Fruit fly (Drosophila melanogaster): ENCODE measurements around the gene tos.

tos gene

DNA sequence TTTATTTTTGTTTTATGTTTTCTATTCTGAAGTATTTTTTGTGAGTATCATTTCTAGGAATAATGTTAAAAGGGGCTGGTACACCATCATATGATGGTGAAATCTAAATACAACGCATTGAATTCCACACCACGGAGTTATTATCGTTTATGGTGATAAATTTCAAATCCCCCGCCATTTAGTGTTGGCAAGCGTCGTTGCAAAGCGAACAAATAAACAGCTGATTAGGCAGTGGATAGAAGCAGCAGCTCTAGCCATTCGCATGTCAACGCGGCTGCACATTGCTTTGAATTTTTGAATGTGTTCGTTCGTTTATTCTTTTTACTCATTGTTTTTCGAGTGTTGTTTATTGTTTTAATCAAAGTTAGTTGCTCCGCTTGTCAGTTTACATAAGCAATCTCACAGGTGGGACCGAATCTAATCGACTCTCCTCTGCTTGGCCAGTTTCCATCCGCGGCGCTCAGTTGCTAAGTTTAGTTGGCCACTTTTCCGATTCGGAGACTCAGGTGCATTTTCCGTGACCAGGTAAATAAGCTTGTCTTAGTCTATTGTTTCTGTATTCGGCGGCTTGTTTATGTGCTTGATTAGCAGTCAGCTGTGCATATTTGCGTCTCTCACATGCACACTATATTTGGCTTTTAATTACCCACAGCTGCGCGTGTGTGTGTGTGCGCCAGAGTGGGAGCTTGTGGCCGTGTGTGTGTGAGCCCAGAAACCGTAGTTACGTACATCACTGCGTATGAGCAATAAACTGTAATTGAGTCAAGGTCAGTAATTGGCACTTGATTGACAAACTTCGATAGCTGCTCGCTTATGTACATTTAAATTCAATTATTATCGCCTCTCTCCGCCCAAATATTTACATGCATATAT is 4.7 kb downstream of the tos start, which contains the start of the genes Mst36Fa and CG31751 (continued):
- TF ChIP-seq CG8388 (GFP tag; optimal IDR thresholded peaks at IDR 0.05) (peak; percentile 11), CG12236 (GFP tag; optimal IDR thresholded peaks at IDR 0.05) (peak; percentile 83), mam (GFP tag; optimal IDR thresholded peaks at IDR 0.05) (peak; percentile 58), ap (GFP tag; IDR thresholded peaks at IDR 0.05) (no peak), CG12219 (GFP tag; optimal IDR thresholded peaks at IDR 0.05) (peak; percentile 82), sisA (GFP tag; IDR thresholded peaks at IDR 0.05) (no peak; the same call in 1 of the 2 replicates), Fer1 (GFP tag; optimal IDR thresholded peaks at IDR 0.05) (peak; percentile 92), CG11247 (GFP tag; IDR thresholded peaks at IDR 0.05) (peak; percentile 74; the same call in 1 of the 2 replicates), jumu (GFP tag; optimal IDR thresholded peaks at IDR 0.05) (peak; percentile 55), YL-1 (GFP tag; optimal IDR thresholded peaks at IDR 0.05) (peak; percentile 82), mirr (GFP tag; optimal IDR thresholded peaks at IDR 0.05) (peak; percentile 94), CG9437 (GFP tag; optimal IDR thresholded peaks at IDR 0.05) (peak; percentile 19), trem (tag; optimal IDR thresholded peaks at IDR 0.05) (peak; percentile 7), Rfx (GFP tag; IDR thresholded peaks at IDR 0.05) (peak; percentile 81), CG18619 (GFP tag; optimal IDR thresholded peaks at IDR 0.05) (peak; percentile 85), dimm (GFP tag; IDR thresholded peaks at IDR 0.05) (no peak), Hand (GFP tag; optimal IDR thresholded peaks at IDR 0.05) (peak; percentile 61), CG7745 (tag; optimal IDR thresholded peaks at IDR 0.05) (peak; percentile 54), CG7556 (GFP tag; optimal IDR thresholded peaks at IDR 0.05) (peak; percentile 88), Sox100B (GFP tag; optimal IDR thresholded peaks at IDR 0.05) (peak; percentile 86), wek (GFP tag; optimal IDR thresholded peaks at IDR 0.05) (peak; percentile 88), lmd (GFP tag; IDR thresholded peaks at IDR 0.05) (peak; percentile 39; the same call in 1 of the 2 replicates), CG4282 (GFP tag; optimal IDR thresholded peaks at IDR 0.05) (peak; percentile 71), ranshi (GFP tag; IDR thresholded peaks at IDR 0.05) (peak; percentile 55; the same call in 1 of the 2 replicates), CG32772 (GFP tag; IDR thresholded peaks at IDR 0.05) (peak; percentile 40; the same call in 1 of the 2 replicates)

DNA sequence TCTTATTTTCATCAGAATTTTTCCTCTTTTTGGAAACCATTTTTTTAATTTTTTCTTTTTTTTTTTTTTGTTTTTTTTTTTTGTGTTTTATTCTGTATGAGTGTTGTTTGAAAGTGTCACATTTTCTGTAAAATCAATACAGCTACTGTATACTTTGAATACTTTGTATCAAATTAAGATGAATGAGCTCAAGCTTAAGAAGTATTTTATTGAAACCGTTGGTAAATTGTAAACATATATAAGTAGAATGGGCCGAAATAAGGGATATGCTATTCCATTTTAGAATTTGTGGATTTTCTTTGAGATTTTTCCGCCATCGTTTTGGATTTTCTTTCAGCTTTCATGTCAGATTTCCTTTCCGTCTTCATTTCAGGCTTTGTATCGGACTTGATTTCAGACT is 6.9 kb downstream of the tos start, which contains the start of gene Mst36Fb:
Gene Mst36Fb (minus strand): TSS at position 101 of the 400 bp plus-strand sequence.
- TF ChIP-seq ac (GFP tag; optimal IDR thresholded peaks at IDR 0.05) (no peak), Tbp (GFP tag; optimal IDR thresholded peaks at IDR 0.05) (no peak)

- TF ChIP-seq dan (GFP tag; IDR thresholded peaks at IDR 0.05) (no peak), CG10979 (tag; optimal IDR thresholded peaks at IDR 0.05) (no peak), stc (GFP tag; IDR thresholded peaks at IDR 0.05) (no peak), lov (optimal IDR thresholded peaks at IDR 0.05) (no peak), lov (GFP tag; IDR thresholded peaks at IDR 0.05) (no peak), H15 (GFP tag; IDR thresholded peaks at IDR 0.05) (no peak), knrl (GFP tag; IDR thresholded peaks at IDR 0.05; ENCODE audit: partially characterized antibody) (no peak), Ada2b (GFP tag; IDR thresholded peaks at IDR 0.05) (no peak), crp (GFP tag; optimal IDR thresholded peaks at IDR 0.05) (no peak), HLH54F (GFP tag; optimal IDR thresholded peaks at IDR 0.05) (no peak), slp2 (GFP tag; optimal IDR thresholded peaks at IDR 0.05) (no peak), CG18619 (GFP tag; optimal IDR thresholded peaks at IDR 0.05) (no peak), CG18599 (GFP tag; optimal IDR thresholded peaks at IDR 0.05) (no peak), Ssrp (tag; optimal IDR thresholded peaks at IDR 0.05) (no peak), Gug (GFP tag; IDR thresholded peaks at IDR 0.05) (no peak), CG10654 (GFP tag; optimal IDR thresholded peaks at IDR 0.05) (no peak), pnt (GFP tag; optimal IDR thresholded peaks at IDR 0.05) (no peak), chm (GFP tag; IDR thresholded peaks at IDR 0.05) (no peak)
These were observed 8.7 kb downstream of the tos start, which contains the start of gene CG43339 for dm6 chr2L:18673185-18673584. CG43339 (minus strand) TSS chr2L:18673285.

Measured in whole organism, embryonic.